Fruit fly (Drosophila melanogaster) whole organism, embryonic: ENCODE results near the gene Mlc2.

Experiments used
- Antp ChIP-seq: fragments of 200-800 bp; sonication (Bioruptor generic); optimal IDR thresholded peaks from 3 replicates; lab custom pipeline; 2016; ENCODE audit warnings: missing biosample characterization, missing genetic modification characterization
- Atf3 ChIP-seq: fragments of 200-800 bp; sonication (Bioruptor generic); optimal IDR thresholded peaks from 3 replicates; lab custom pipeline; 2016; ENCODE audit warnings: missing biosample characterization, missing genetic modification characterization
- CG10147 ChIP-seq: fragments of 200-800 bp; sonication (Bioruptor generic); optimal IDR thresholded peaks from 2 replicates; lab custom pipeline; 2019; ENCODE audit warnings: missing biosample characterization, mild to moderate bottlenecking, missing genetic modification characterization, moderate library complexity
- CG10462 ChIP-seq: fragments of 200-800 bp; sonication (Bioruptor generic); optimal IDR thresholded peaks from 2 replicates; lab custom pipeline; 2016; ENCODE audit warnings: missing biosample characterization, missing genetic modification characterization
- CG12104 ChIP-seq: fragments of 200-800 bp; sonication (Bioruptor generic); optimal IDR thresholded peaks from 3 replicates; lab custom pipeline; 2016; ENCODE audit warnings: missing biosample characterization, missing genetic modification characterization
- CG12299 ChIP-seq: fragments of 200-800 bp; sonication (Bioruptor generic); optimal IDR thresholded peaks from 2 replicates; lab custom pipeline; 2018; ENCODE audit warnings: missing biosample characterization, mild to moderate bottlenecking, missing genetic modification characterization
- CG12659 ChIP-seq: fragments of 200-800 bp; sonication (Bioruptor generic); optimal IDR thresholded peaks from 3 replicates; lab custom pipeline; 2017; ENCODE audit warnings: mild to moderate bottlenecking, missing biosample characterization, missing genetic modification reagents, missing genetic modification characterization
- CG14014 ChIP-seq: fragments of 200-800 bp; sonication (Bioruptor generic); IDR thresholded peaks from 2 replicates; pipeline ENCODE4 v1.3.6; 2022; ENCODE audit warnings: missing biosample characterization, missing genetic modification characterization
- CG14441 ChIP-seq: fragments of 200-800 bp; sonication (Bioruptor generic); IDR thresholded peaks from 2 replicates; pipeline ENCODE4 v1.3.6; 2022; ENCODE audit warnings: missing biosample characterization, missing genetic modification characterization
- CG14710 ChIP-seq: fragments of 200-800 bp; sonication (Bioruptor generic); optimal IDR thresholded peaks from 3 replicates; lab custom pipeline; 2019; ENCODE audit warnings: missing biosample characterization, mild to moderate bottlenecking, missing genetic modification characterization, moderate library complexity
- CG1602 ChIP-seq: fragments of 200-800 bp; sonication (Bioruptor generic); optimal IDR thresholded peaks from 3 replicates; lab custom pipeline; 2016; ENCODE audit warnings: missing biosample characterization, missing genetic modification characterization
- CG17359 ChIP-seq: fragments of 200-800 bp; sonication (Bioruptor generic); optimal IDR thresholded peaks from 3 replicates; lab custom pipeline; 2018; ENCODE audit warnings: missing biosample characterization, mild to moderate bottlenecking, missing genetic modification characterization, moderate library complexity
- CG1832 ChIP-seq: fragments of 200-800 bp; sonication (Bioruptor generic); optimal IDR thresholded peaks from 2 replicates; lab custom pipeline; 2017; ENCODE audit warnings: missing biosample characterization, mild to moderate bottlenecking, missing genetic modification characterization, inconsistent platforms
- CG2202 ChIP-seq: fragments of 200-800 bp; sonication (Bioruptor generic); optimal IDR thresholded peaks from 2 replicates; lab custom pipeline; 2018; ENCODE audit warnings: missing biosample characterization, mild to moderate bottlenecking, missing genetic modification characterization
- CG30020 ChIP-seq: fragments of 200-800 bp; optimal IDR thresholded peaks from 2 replicates; lab custom pipeline; 2019; ENCODE audit warnings: missing biosample characterization, mild to moderate bottlenecking, missing genetic modification characterization, moderate library complexity
- CG31441 ChIP-seq: fragments of 200-800 bp; sonication (Bioruptor generic); IDR thresholded peaks from 2 replicates; pipeline ENCODE4 v1.3.6; 2022; ENCODE audit warnings: missing biosample characterization, missing genetic modification characterization
- CG4328 ChIP-seq: fragments of 200-800 bp; sonication (Bioruptor generic); optimal IDR thresholded peaks from 3 replicates; lab custom pipeline; 2017; ENCODE audit warnings: missing biosample characterization, missing genetic modification reagents, missing genetic modification characterization
- CG6254 ChIP-seq: fragments of 200-800 bp; sonication (Bioruptor generic); optimal IDR thresholded peaks from 3 replicates; lab custom pipeline; 2017; ENCODE audit warnings: mild to moderate bottlenecking, missing biosample characterization, missing genetic modification reagents, missing genetic modification characterization
- CG6272 ChIP-seq: fragments of 200-800 bp; sonication (Bioruptor generic); IDR thresholded peaks from 2 replicates; pipeline ENCODE4 v1.3.6; 2022; ENCODE audit warnings: missing biosample characterization, missing genetic modification characterization
- CG7839 ChIP-seq: fragments of 200-800 bp; sonication (Bioruptor generic); optimal IDR thresholded peaks from 3 replicates; lab custom pipeline; 2018; ENCODE audit warnings: missing biosample characterization, mild to moderate bottlenecking, missing genetic modification characterization, moderate library complexity
- CG7987 ChIP-seq: fragments of 200-800 bp; sonication (Bioruptor generic); optimal IDR thresholded peaks from 2 replicates; lab custom pipeline; 2018; ENCODE audit warnings: missing biosample characterization, mild to moderate bottlenecking, missing genetic modification characterization, moderate library complexity
- Camta ChIP-seq: fragments of 200-800 bp; sonication (Bioruptor generic); optimal IDR thresholded peaks from 2 replicates; lab custom pipeline; 2016; ENCODE audit warnings: missing biosample characterization, missing genetic modification characterization
- CkIIα-i1 ChIP-seq: fragments of 200-800 bp; sonication (Bioruptor generic); IDR thresholded peaks from 2 replicates; pipeline ENCODE4 v1.3.6; 2022; ENCODE audit warnings: missing biosample characterization, missing genetic modification characterization
- Deaf1 ChIP-seq: fragments of 200-800 bp; optimal IDR thresholded peaks from 3 replicates; lab custom pipeline; 2019; ENCODE audit warnings: missing biosample characterization, mild to moderate bottlenecking, missing genetic modification characterization, moderate library complexity
- HHEX ChIP-seq: fragments of 200-800 bp; sonication (Bioruptor generic); optimal IDR thresholded peaks from 3 replicates; lab custom pipeline; 2017; ENCODE audit warnings: missing biosample characterization, mild to moderate bottlenecking, missing genetic modification characterization, missing genetic modification reagents
- Hr78 ChIP-seq, 2 experiments: fragments of 200-800 bp in 1 of 2; fragments of >200 bp in 1 of 2; sonication (Bioruptor generic) in 1 of 2; optimal IDR thresholded peaks; 2 replicates each; lab custom pipeline; 2017 to 2019; ENCODE audit warnings: missing biosample characterization in 2 of 2, missing genetic modification characterization in 2 of 2, mild to moderate bottlenecking in 1 of 2, moderate library complexity in 1 of 2
- MTF-1 ChIP-seq: fragments of 200-800 bp; sonication (Bioruptor generic); optimal IDR thresholded peaks from 2 replicates; lab custom pipeline; 2018; ENCODE audit warnings: missing biosample characterization, mild to moderate bottlenecking, missing genetic modification characterization, borderline replicate concordance
- Mad ChIP-seq: fragments of 200-800 bp; sonication (Bioruptor generic); optimal IDR thresholded peaks from 2 replicates; lab custom pipeline; 2016; ENCODE audit warnings: missing biosample characterization, missing genetic modification characterization
- Myb ChIP-seq: fragments of 200-800 bp; sonication (Bioruptor generic); optimal IDR thresholded peaks from 2 replicates; lab custom pipeline; 2016; ENCODE audit warnings: missing biosample characterization, missing genetic modification characterization
- Nf-YA ChIP-seq: fragments of 200-800 bp; sonication (Bioruptor generic); IDR thresholded peaks from 2 replicates; pipeline ENCODE4 v1.3.6; 2022; ENCODE audit warnings: missing biosample characterization, missing genetic modification characterization
- NfI ChIP-seq: fragments of 200-800 bp; sonication (Bioruptor generic); optimal IDR thresholded peaks from 3 replicates; lab custom pipeline; 2018; ENCODE audit warnings: missing biosample characterization, mild to moderate bottlenecking, missing genetic modification characterization, moderate library complexity
- Ptx1 ChIP-seq: fragments of 200-800 bp; sonication (Bioruptor generic); IDR thresholded peaks from 2 replicates; pipeline ENCODE4 v1.3.6; 2022; ENCODE audit warnings: missing biosample characterization, missing genetic modification characterization
- Side ChIP-seq: fragments of 200-800 bp; sonication (Bioruptor generic); optimal IDR thresholded peaks from 2 replicates; lab custom pipeline; 2016; ENCODE audit warnings: missing biosample characterization, missing genetic modification characterization
- Xrp1 ChIP-seq: fragments of 200-800 bp; sonication (Bioruptor generic); IDR thresholded peaks from 2 replicates; pipeline ENCODE4 v1.3.6; 2022; ENCODE audit warnings: missing biosample characterization, missing genetic modification characterization
- ap ChIP-seq: fragments of 200-800 bp; sonication (Bioruptor generic); IDR thresholded peaks from 2 replicates; pipeline ENCODE4 v1.3.6; 2022; ENCODE audit warnings: missing biosample characterization, missing genetic modification characterization
- ara ChIP-seq: fragments of 200-800 bp; sonication (Bioruptor generic); IDR thresholded peaks from 2 replicates; pipeline ENCODE4 v1.3.6; 2022; ENCODE audit warnings: missing biosample characterization, missing genetic modification characterization
- ase ChIP-seq: fragments of 200-800 bp; sonication (Bioruptor generic); IDR thresholded peaks from 3 replicates; pipeline ENCODE4 v1.3.6; 2022; ENCODE audit warnings: missing biosample characterization, missing genetic modification characterization
- bowl ChIP-seq: fragments of 200-800 bp; sonication (Bioruptor generic); IDR thresholded peaks from 2 replicates; pipeline ENCODE4 v1.3.6; 2022; ENCODE audit warnings: missing biosample characterization, missing genetic modification characterization
- ci ChIP-seq: fragments of 200-800 bp; sonication (Bioruptor generic); IDR thresholded peaks from 3 replicates; pipeline ENCODE4 v1.3.6; 2022; ENCODE audit warnings: missing biosample characterization, missing genetic modification characterization
- disco-r ChIP-seq: fragments of 200-800 bp; sonication (Bioruptor generic); optimal IDR thresholded peaks from 2 replicates; lab custom pipeline; 2016; ENCODE audit warnings: missing biosample characterization, missing genetic modification characterization
- dysf ChIP-seq: fragments of 200-800 bp; sonication (Bioruptor generic); IDR thresholded peaks from 3 replicates; pipeline ENCODE4 v1.3.6; 2022; ENCODE audit warnings: missing biosample characterization, missing genetic modification characterization
- eyg ChIP-seq: fragments of 200-800 bp; sonication (Bioruptor generic); optimal IDR thresholded peaks from 3 replicates; lab custom pipeline; 2016; ENCODE audit warnings: missing biosample characterization, missing genetic modification characterization
- fd96Cb ChIP-seq: fragments of 200-800 bp; sonication (Bioruptor generic); optimal IDR thresholded peaks from 2 replicates; lab custom pipeline; 2018; ENCODE audit warnings: missing biosample characterization, mild to moderate bottlenecking, missing genetic modification characterization, moderate library complexity
- fu2 ChIP-seq: fragments of 200-800 bp; sonication (Bioruptor generic); optimal IDR thresholded peaks from 2 replicates; lab custom pipeline; 2016; ENCODE audit warnings: missing biosample characterization, missing genetic modification characterization
- ham ChIP-seq: fragments of 200-800 bp; sonication (Bioruptor generic); IDR thresholded peaks from 2 replicates; pipeline ENCODE4 v1.3.6; 2022; ENCODE audit warnings: missing biosample characterization, missing genetic modification characterization
- ken ChIP-seq: fragments of 200-800 bp; sonication (Bioruptor generic); IDR thresholded peaks from 3 replicates; pipeline ENCODE4 v1.3.6; 2022; ENCODE audit warnings: missing biosample characterization, missing genetic modification characterization
- odd ChIP-seq: fragments of 200-800 bp; sonication (Bioruptor generic); optimal IDR thresholded peaks from 2 replicates; lab custom pipeline; 2017; ENCODE audit warnings: missing biosample characterization, mild to moderate bottlenecking, missing genetic modification characterization
- org-1 ChIP-seq: fragments of 200-800 bp; sonication (Bioruptor generic); optimal IDR thresholded peaks from 2 replicates; lab custom pipeline; 2017; ENCODE audit warnings: missing biosample characterization, missing genetic modification characterization
- p53 ChIP-seq: fragments of 200-800 bp; sonication (Bioruptor generic); optimal IDR thresholded peaks from 2 replicates; lab custom pipeline; 2016; ENCODE audit warnings: missing biosample characterization, missing genetic modification characterization
- pan ChIP-seq, 4 experiments: fragments of >200 bp in 3 of 4; fragments of 200-800 bp in 1 of 4; sonication (Bioruptor generic) in 1 of 4; optimal IDR thresholded peaks in 3 of 4; IDR thresholded peaks in 1 of 4; 2 replicates each; pipeline versions ENCODE4 v1.3.6 to Lab custom; 2017 to 2022; ENCODE audit warnings: missing biosample characterization in 2 of 4, missing genetic modification characterization in 2 of 4, mixed read lengths in 1 of 4

Mlc2 gene

dm6 chr3R:30164162-30164561 is 10.2 kb downstream of the Mlc2 start (continued):
- TF ChIP-seq p53 (no peak), ken (GFP tag; lab: Robert Waterston, UW) (0 out of 3 replicates have a peak, but pooled peaks have one; percentile 56), CG1832 (GFP tag; lab: Kevin White, UChicago) (no peak), dysf (peak; percentile 61; the same call in 2 of the 3 replicates), org-1 (GFP tag; lab: Kevin White, UChicago) (peak; percentile 19), ci (peak; percentile 85), CG14441 (GFP tag; lab: Robert Waterston, UW) (no peak; the same call in 1 of the 2 replicates), Camta (no peak), CG2202 (tag; lab: Kevin White, UChicago) (no peak), CG14710 (no peak), CG14014 (GFP tag; lab: Robert Waterston, UW) (peak; percentile 58), CG12659 (no peak), disco-r (GFP tag; lab: Kevin White, UChicago) (no peak), odd (GFP tag; lab: Kevin White, UChicago) (no peak), CG12104 (GFP tag; lab: Kevin White, UChicago) (no peak), ap (GFP tag; lab: Robert Waterston, UW) (no peak; the same call in 1 of the 2 replicates), CG6254 (GFP tag; lab: Kevin White, UChicago) (peak; percentile 10), CkIIα-i1 (GFP tag; lab: Robert Waterston, UW) (no peak), Xrp1 (peak; percentile 68; the same call in 1 of the 2 replicates), Antp (GFP tag; lab: Kevin White, UChicago) (peak; percentile 15), ham (GFP tag; lab: Robert Waterston, UW) (no peak), CG7987 (GFP tag; lab: Kevin White, UChicago) (no peak), CG6272 (GFP tag; lab: Robert Waterston, UW) (0 out of 2 replicates have a peak, but pooled peaks have one; percentile 18), CG30020 (tag; lab: Kevin White, UChicago) (no peak), fd96Cb (peak; percentile 9), Hr78 (GFP tag; optimal IDR thresholded peaks at IDR 0.05; lab: Kevin White, UChicago) (peak in 1 of 2 experiments; percentile 11), Myb (GFP tag; lab: Kevin White, UChicago) (no peak), CG31441 (peak; percentile 48; the same call in 1 of the 2 replicates), pan (optimal IDR thresholded peaks at IDR 0.05; lab: Kevin White, UChicago) (no peak), pan (GFP tag; optimal IDR thresholded peaks at IDR 0.05 in 1 of 2, IDR thresholded peaks at IDR 0.05 in 1 of 2) (peak in 1 of 2 experiments; percentile 62), CG7839 (peak; percentile 30), NfI (no peak), bowl (GFP tag; lab: Robert Waterston, UW) (0 out of 2 replicates have a peak, but pooled peaks have one; percentile 11), eyg (GFP tag; lab: Kevin White, UChicago) (no peak), MTF-1 (GFP tag; lab: Kevin White, UChicago) (no peak), CG10147 (GFP tag; lab: Kevin White, UChicago) (no peak), Deaf1 (no peak), Nf-YA (GFP tag; lab: Robert Waterston, UW) (0 out of 2 replicates have a peak, but pooled peaks have one; percentile 10), Ptx1 (GFP tag; lab: Robert Waterston, UW) (peak; percentile 63), Side (GFP tag; lab: Kevin White, UChicago) (no peak), Mad (GFP tag; lab: Kevin White, UChicago) (no peak), CG17359 (tag; lab: Kevin White, UChicago) (peak; percentile 43), ase (GFP tag; lab: Robert Waterston, UW) (0 out of 3 replicates have a peak, but pooled peaks have one; percentile 46), CG1602 (GFP tag; lab: Kevin White, UChicago) (no peak), CG4328 (GFP tag; lab: Kevin White, UChicago) (no peak), CG10462 (GFP tag; lab: Kevin White, UChicago) (no peak), ara (GFP tag; lab: Robert Waterston, UW) (peak; percentile 48; the same call in 1 of the 2 replicates), fu2 (GFP tag; lab: Kevin White, UChicago) (no peak), Atf3 (GFP tag; lab: Kevin White, UChicago) (no peak), CG12299 (no peak), HHEX (GFP tag; lab: Kevin White, UChicago) (no peak)
